Worm (Caenorhabditis elegans): ENCODE measurements around the gene clec-256.
A peak's percentile ranks its signal among the peaks of the same experiment; 100 is the strongest.

The clec-256 gene

DNA sequence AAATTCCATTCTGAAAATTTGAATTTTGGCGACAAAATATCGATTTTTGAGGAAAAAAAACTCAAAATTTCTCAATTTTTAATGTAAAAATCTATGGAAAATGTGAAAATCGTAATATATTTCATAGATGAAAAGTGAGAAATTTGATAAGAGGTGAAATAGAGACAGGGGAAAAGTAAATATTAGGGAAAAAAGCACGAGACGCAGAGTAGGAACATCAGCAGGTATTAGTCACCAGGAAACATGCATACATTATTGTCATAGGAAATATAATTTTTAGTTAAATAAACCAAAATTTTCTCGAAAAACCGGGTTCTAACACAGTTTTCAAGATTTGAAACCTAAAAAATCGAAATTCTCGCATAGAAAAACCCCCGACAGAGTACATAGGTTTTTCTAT, 29.3 kb downstream of the clec-256 start, which contains the start of gene nhr-170:
TSS of gene nhr-170 (minus strand) at position 16 of the 400 bp plus-strand sequence.
- TF ChIP-seq ceh-8 (GFP tag; optimal IDR thresholded peaks at IDR 0.05) (no peak), rnt-1 (tag; optimal IDR thresholded peaks at IDR 0.05) (no peak), unc-30 (tag; optimal IDR thresholded peaks at IDR 0.05) (no peak), vab-15 (tag; optimal IDR thresholded peaks at IDR 0.05) (no peak), nhr-19 (GFP tag; conservative IDR thresholded peaks at IDR 0.05) (no peak), lin-39 (tag; optimal IDR thresholded peaks at IDR 0.05) (no peak), nhr-90 (tag; optimal IDR thresholded peaks at IDR 0.05; ENCODE audit: poor library complexity) (no peak), C16A3.4 (tag; optimal IDR thresholded peaks at IDR 0.05) (no peak), sptf-1 (tag; optimal IDR thresholded peaks at IDR 0.05) (no peak), ceh-82 (tag; optimal IDR thresholded peaks at IDR 0.05) (no peak), lin-15B (tag; optimal IDR thresholded peaks at IDR 0.05) (no peak), ztf-4 (tag; optimal IDR thresholded peaks at IDR 0.05) (no peak), zag-1 (tag; optimal IDR thresholded peaks at IDR 0.05) (no peak), Y116A8C.19 (tag; optimal IDR thresholded peaks at IDR 0.05; ENCODE audit: borderline replicate concordance) (no peak), pag-3 (tag; optimal IDR thresholded peaks at IDR 0.05; ENCODE audit: borderline replicate concordance, insufficient read depth) (no peak), alr-1 (tag; optimal IDR thresholded peaks at IDR 0.05; ENCODE audit: borderline replicate concordance) (no peak), ztf-11 (tag; optimal IDR thresholded peaks at IDR 0.05) (no peak)

DNA sequence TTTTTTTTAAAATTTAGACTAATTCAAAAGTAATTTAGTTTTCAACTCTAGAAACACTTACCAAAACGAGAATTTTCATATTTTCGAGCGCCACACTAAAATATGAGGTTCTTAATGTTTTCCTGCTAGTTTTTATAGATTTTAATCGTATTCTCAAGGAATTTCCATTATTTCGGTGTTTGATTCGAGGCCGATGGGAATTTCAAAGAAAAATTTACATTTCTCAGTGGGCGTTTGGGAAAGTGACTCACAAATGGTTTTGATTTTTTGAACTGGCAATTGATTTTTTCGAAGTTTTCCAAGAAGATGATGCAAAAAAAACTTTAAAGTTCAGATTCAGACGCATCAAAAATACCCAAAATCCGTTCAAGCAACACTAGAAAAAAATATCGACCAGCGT, 30.6 kb downstream of the clec-256 start, which contains the start of gene C54E10.11:
TSS of gene C54E10.11 (minus strand) at position 101 of the 400 bp plus-strand sequence.
- no peak for TF ChIP-seq elt-2 (tag; optimal IDR thresholded peaks at IDR 0.05)
- no peak for TF ChIP-seq ceh-82 (tag; optimal IDR thresholded peaks at IDR 0.05)

DNA sequence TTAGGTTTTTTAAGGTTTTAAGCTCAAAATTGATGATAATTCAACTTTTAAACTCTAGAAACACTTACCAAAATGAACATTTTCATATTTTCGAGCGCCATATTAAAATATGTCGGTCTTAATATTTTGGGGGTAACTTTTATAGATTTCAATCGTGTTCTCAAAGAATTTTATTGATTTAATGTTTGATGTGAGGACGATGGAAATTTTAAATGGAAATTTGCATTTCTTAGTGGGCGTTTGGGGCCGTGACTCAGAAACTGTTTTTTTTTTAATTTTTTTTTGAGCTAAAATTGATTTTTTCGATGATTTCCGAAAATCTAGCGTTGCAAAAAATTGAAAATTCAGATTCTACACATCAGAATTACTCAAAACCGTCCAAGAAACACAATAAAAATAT, 31.8 kb downstream of the clec-256 start, which contains the start of gene C54E10.10:
TSS of gene C54E10.10 (minus strand) at position 101 of the 400 bp plus-strand sequence.
- TF ChIP-seq nhr-77 (tag; optimal IDR thresholded peaks at IDR 0.05) = no peak
- TF ChIP-seq efl-1 (optimal IDR thresholded peaks at IDR 0.05) = no peak
- TF ChIP-seq efl-1 (GFP tag; optimal IDR thresholded peaks at IDR 0.05 in 1 of 2) = peak in 1 of 2 experiments; percentile 16

DNA sequence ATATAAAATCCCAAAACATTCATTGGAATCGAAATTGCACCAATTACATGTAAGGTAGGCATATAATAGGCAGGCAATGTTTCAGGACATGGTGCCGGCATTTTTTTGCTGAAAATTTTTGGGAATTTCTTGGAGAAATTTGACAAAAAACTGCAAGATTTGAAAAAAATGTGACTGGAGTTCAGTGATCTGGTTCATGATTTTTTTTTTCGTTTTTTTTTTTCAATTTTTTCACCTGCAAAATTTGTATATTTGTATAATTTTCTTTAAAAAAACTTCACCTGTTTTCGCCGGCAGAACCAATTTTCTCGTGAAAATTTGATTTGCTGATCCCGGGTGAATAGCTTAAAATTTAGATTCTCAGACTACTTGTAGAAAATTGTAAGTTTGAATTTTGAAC, 34.9 kb downstream of the clec-256 start, which contains the start of gene sri-10:
TSS of gene sri-10 (minus strand) at position 101 of the 400 bp plus-strand sequence.
- TF ChIP-seq blmp-1 (tag; optimal IDR thresholded peaks at IDR 0.05) (no peak), nhr-12 (tag; optimal IDR thresholded peaks at IDR 0.05) (no peak), F16B12.6 (tag; optimal IDR thresholded peaks at IDR 0.05) (no peak), ztf-4 (tag; optimal IDR thresholded peaks at IDR 0.05) (no peak), ztf-11 (tag; optimal IDR thresholded peaks at IDR 0.05) (no peak), sup-37 (GFP tag; optimal IDR thresholded peaks at IDR 0.05) (no peak), efl-1 (optimal IDR thresholded peaks at IDR 0.05) (no peak), efl-1 (GFP tag; optimal IDR thresholded peaks at IDR 0.05 in 1 of 2) (no peak), swsn-7 (tag; optimal IDR thresholded peaks at IDR 0.05) (no peak), lsy-2 (tag; optimal IDR thresholded peaks at IDR 0.05) (no peak), pax-3 (tag; optimal IDR thresholded peaks at IDR 0.05) (no peak), unc-62 (GFP tag; optimal IDR thresholded peaks at IDR 0.05) (no peak), unc-130 (tag; optimal IDR thresholded peaks at IDR 0.05) (no peak), tlp-1 (tag; optimal IDR thresholded peaks at IDR 0.05) (no peak), nhr-77 (tag; optimal IDR thresholded peaks at IDR 0.05) (no peak)

DNA sequence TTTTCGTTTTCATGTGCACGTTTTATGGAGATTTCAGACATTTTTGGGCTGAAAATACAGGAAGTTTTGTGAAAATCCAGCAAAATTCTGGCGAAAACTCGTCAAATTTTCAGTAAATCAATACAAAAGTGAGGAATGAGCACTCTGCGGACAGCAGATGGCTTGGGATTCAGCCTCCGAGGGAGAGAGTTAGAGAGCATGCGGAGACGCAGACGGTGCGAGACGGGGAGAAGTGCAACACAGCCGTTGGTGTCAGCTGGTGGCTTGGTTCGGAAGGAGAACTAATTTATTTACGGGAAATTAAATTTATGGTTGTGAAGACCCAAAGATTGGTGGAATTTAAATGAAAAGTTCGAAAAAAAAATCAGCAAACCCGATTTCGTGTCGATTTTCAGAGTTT, 37.1 kb downstream of the clec-256 start, which contains the start of gene C54E10.6:
TSS of gene C54E10.6 (minus strand) at position 109 of the 400 bp plus-strand sequence.
- TF ChIP-seq lin-14 (GFP tag; optimal IDR thresholded peaks at IDR 0.05) (peak; percentile 46), nhr-47 (tag; optimal IDR thresholded peaks at IDR 0.05) (peak; percentile 9), rnt-1 (tag; optimal IDR thresholded peaks at IDR 0.05) (peak; percentile 60), nhr-19 (GFP tag; conservative IDR thresholded peaks at IDR 0.05) (0 out of 2 replicates have a peak, but pooled peaks have one; percentile 11), nhr-237 (tag; optimal IDR thresholded peaks at IDR 0.05) (no peak), snu-23 (GFP tag; optimal IDR thresholded peaks at IDR 0.05) (peak; percentile 16), efl-1 (optimal IDR thresholded peaks at IDR 0.05) (peak in 1 of 2 experiments; percentile 5), efl-1 (GFP tag; optimal IDR thresholded peaks at IDR 0.05 in 1 of 2) (no peak), C34B4.2 (tag; optimal IDR thresholded peaks at IDR 0.05) (no peak), ztf-11 (tag; optimal IDR thresholded peaks at IDR 0.05) (peak in 1 of 2 experiments; percentile 23), tbx-2 (tag; optimal IDR thresholded peaks at IDR 0.05) (peak; percentile 18)
